Worm (Caenorhabditis elegans) whole organism, L4/young adult: ENCODE results near the gene scl-13.

Experiments
- dao-5 ChIP-seq: sonication (generic microtip); optimal IDR thresholded peaks from 2 replicates; lab custom pipeline; 2016; ENCODE audit warnings: missing genotype, missing genetic modification characterization, moderate library complexity, missing compliant biosample characterization
- him-1 ChIP-seq: sonication (generic microtip); optimal IDR thresholded peaks from 2 replicates; lab custom pipeline; 2016; ENCODE audit warnings: missing genotype, missing genetic modification reagents, missing genetic modification characterization, missing compliant biosample characterization

ce11 chrV:3814009-3814408 lies 2.6 kb upstream of the scl-13 start:
- TF ChIP-seq him-1 (tag; lab: Kevin White, UChicago) (no peak), dao-5 (tag; lab: Kevin White, UChicago) (no peak)
